Fruit fly (Drosophila melanogaster) whole organism, embryonic: ENCODE measurements around the gene CG16957.

Experiments
- Atf6 ChIP-seq: fragments of 200-800 bp; sonication (Bioruptor generic); IDR thresholded peaks from 2 replicates; pipeline ENCODE4 v1.3.6; 2022; ENCODE audit warnings: missing biosample characterization, missing genetic modification characterization
- CG10462 ChIP-seq: fragments of 200-800 bp; sonication (Bioruptor generic); optimal IDR thresholded peaks from 2 replicates; lab custom pipeline; 2016; ENCODE audit warnings: missing biosample characterization, missing genetic modification characterization
- CG10654 ChIP-seq: fragments of 200-800 bp; sonication (Bioruptor generic); optimal IDR thresholded peaks from 2 replicates; lab custom pipeline; 2016; ENCODE audit warnings: missing biosample characterization, missing genetic modification characterization
- CG10979 ChIP-seq: fragments of 200-800 bp; sonication (Bioruptor generic); optimal IDR thresholded peaks from 2 replicates; lab custom pipeline; 2018; ENCODE audit warnings: missing biosample characterization, mild to moderate bottlenecking, missing genetic modification characterization, moderate library complexity
- CG11247 ChIP-seq: fragments of 200-800 bp; sonication (Bioruptor generic); IDR thresholded peaks from 2 replicates; pipeline ENCODE4 v1.3.6; 2022; ENCODE audit warnings: missing biosample characterization, missing genetic modification characterization
- CG12391 ChIP-seq: fragments of 200-800 bp; sonication (Bioruptor generic); optimal IDR thresholded peaks from 3 replicates; lab custom pipeline; 2018; ENCODE audit warnings: missing biosample characterization, mild to moderate bottlenecking, missing genetic modification characterization, moderate library complexity
- CG15073 ChIP-seq: fragments of 200-800 bp; sonication (Bioruptor generic); optimal IDR thresholded peaks from 2 replicates; lab custom pipeline; 2016; ENCODE audit warnings: missing biosample characterization, missing genetic modification characterization
- CG16815 ChIP-seq: fragments of 200-800 bp; sonication (Bioruptor generic); optimal IDR thresholded peaks from 3 replicates; lab custom pipeline; 2017; ENCODE audit warnings: missing biosample characterization, mild to moderate bottlenecking, missing genetic modification characterization
- CG17385 ChIP-seq: fragments of 200-800 bp; sonication (Bioruptor generic); optimal IDR thresholded peaks from 3 replicates; lab custom pipeline; 2018; ENCODE audit warnings: missing biosample characterization, mild to moderate bottlenecking, missing genetic modification characterization
- CG2116 ChIP-seq: fragments of 200-800 bp; sonication (Bioruptor generic); optimal IDR thresholded peaks from 3 replicates; lab custom pipeline; 2018; ENCODE audit warnings: missing biosample characterization, mild to moderate bottlenecking, missing genetic modification characterization
- CG30020 ChIP-seq: fragments of 200-800 bp; optimal IDR thresholded peaks from 2 replicates; lab custom pipeline; 2019; ENCODE audit warnings: missing biosample characterization, mild to moderate bottlenecking, missing genetic modification characterization, moderate library complexity
- CG33557 ChIP-seq: fragments of 200-800 bp; sonication (Bioruptor generic); optimal IDR thresholded peaks from 2 replicates; lab custom pipeline; 2019; ENCODE audit warnings: missing biosample characterization, mild to moderate bottlenecking, missing genetic modification characterization, moderate library complexity
- CG3407 ChIP-seq: fragments of 200-800 bp; sonication (Bioruptor generic); optimal IDR thresholded peaks from 2 replicates; lab custom pipeline; 2018; ENCODE audit warnings: missing biosample characterization, mild to moderate bottlenecking, missing genetic modification characterization
- CG4617 ChIP-seq: fragments of 200-800 bp; sonication (Bioruptor generic); optimal IDR thresholded peaks from 3 replicates; lab custom pipeline; 2016; ENCODE audit warnings: missing biosample characterization, missing genetic modification characterization, borderline replicate concordance
- CG6683 ChIP-seq: fragments of 200-800 bp; sonication (Bioruptor generic); optimal IDR thresholded peaks from 2 replicates; lab custom pipeline; 2017; ENCODE audit warnings: missing biosample characterization, mild to moderate bottlenecking, missing genetic modification characterization, missing genetic modification reagents
- CG6813 ChIP-seq: fragments of 200-800 bp; sonication (Bioruptor generic); optimal IDR thresholded peaks from 2 replicates; lab custom pipeline; 2017; ENCODE audit warnings: missing biosample characterization, missing genetic modification characterization, mild to moderate bottlenecking, moderate library complexity, missing genetic modification reagents
- CG7928 ChIP-seq: fragments of 200-800 bp; sonication (Bioruptor generic); optimal IDR thresholded peaks from 2 replicates; lab custom pipeline; 2017; ENCODE audit warnings: missing biosample characterization, mild to moderate bottlenecking, missing genetic modification characterization
- CG8388 ChIP-seq: fragments of 200-800 bp; sonication (Bioruptor generic); optimal IDR thresholded peaks from 2 replicates; lab custom pipeline; 2019; ENCODE audit warnings: missing biosample characterization, mild to moderate bottlenecking, missing genetic modification characterization, moderate library complexity
- Camta ChIP-seq: fragments of 200-800 bp; sonication (Bioruptor generic); optimal IDR thresholded peaks from 2 replicates; lab custom pipeline; 2016; ENCODE audit warnings: missing biosample characterization, missing genetic modification characterization
- Dbx ChIP-seq: fragments of 200-800 bp; sonication (Bioruptor generic); IDR thresholded peaks from 3 replicates; pipeline ENCODE4 v1.3.6; 2022; ENCODE audit warnings: missing biosample characterization, missing genetic modification characterization
- Deaf1 ChIP-seq: fragments of 200-800 bp; optimal IDR thresholded peaks from 3 replicates; lab custom pipeline; 2019; ENCODE audit warnings: missing biosample characterization, mild to moderate bottlenecking, missing genetic modification characterization, moderate library complexity
- Dfd ChIP-seq, 2 experiments: fragments of >200 bp; optimal IDR thresholded peaks; 2 replicates each; lab custom pipeline; 2017; ENCODE audit warnings: missing biosample characterization in 2 of 2, missing genetic modification characterization in 2 of 2
- E2f1 ChIP-seq: fragments of 200-800 bp; sonication (Bioruptor generic); IDR thresholded peaks from 2 replicates; pipeline ENCODE4 v1.3.6; 2022; ENCODE audit warnings: missing biosample characterization, missing genetic modification characterization
- E2f2 ChIP-seq: fragments of 200-800 bp; sonication (Bioruptor generic); IDR thresholded peaks from 2 replicates; pipeline ENCODE4 v1.3.6; 2022; ENCODE audit warnings: missing biosample characterization, missing genetic modification characterization
- Elba2 ChIP-seq: fragments of 200-800 bp; sonication (Bioruptor generic); optimal IDR thresholded peaks from 3 replicates; lab custom pipeline; 2016; ENCODE audit warnings: missing biosample characterization, missing genetic modification characterization
- Gug ChIP-seq: fragments of 200-800 bp; sonication (Bioruptor generic); IDR thresholded peaks from 4 replicates; pipeline ENCODE4 v1.3.6; 2022; ENCODE audit warnings: missing biosample characterization, missing genetic modification characterization
- Hr78 ChIP-seq, 2 experiments: fragments of 200-800 bp in 1 of 2; fragments of >200 bp in 1 of 2; sonication (Bioruptor generic) in 1 of 2; optimal IDR thresholded peaks; 2 replicates each; lab custom pipeline; 2017 to 2019; ENCODE audit warnings: missing biosample characterization in 2 of 2, missing genetic modification characterization in 2 of 2, mild to moderate bottlenecking in 1 of 2, moderate library complexity in 1 of 2
- Meics ChIP-seq: fragments of 200-800 bp; sonication (Bioruptor generic); optimal IDR thresholded peaks from 2 replicates; lab custom pipeline; 2017; ENCODE audit warnings: missing biosample characterization, mild to moderate bottlenecking, missing genetic modification characterization
- NfI ChIP-seq: fragments of 200-800 bp; sonication (Bioruptor generic); optimal IDR thresholded peaks from 3 replicates; lab custom pipeline; 2018; ENCODE audit warnings: missing biosample characterization, mild to moderate bottlenecking, missing genetic modification characterization, moderate library complexity
- Oaz ChIP-seq: fragments of 200-800 bp; sonication (Bioruptor generic); IDR thresholded peaks from 2 replicates; pipeline ENCODE4 v1.3.6; 2022; ENCODE audit warnings: missing biosample characterization, missing genetic modification characterization
- Oli ChIP-seq: fragments of 200-800 bp; sonication (Bioruptor generic); optimal IDR thresholded peaks from 2 replicates; lab custom pipeline; 2018; ENCODE audit warnings: missing biosample characterization, mild to moderate bottlenecking, missing genetic modification characterization, moderate library complexity
- Ravus ChIP-seq: fragments of 200-800 bp; sonication (Bioruptor generic); IDR thresholded peaks from 2 replicates; pipeline ENCODE4 v1.3.6; 2022; ENCODE audit warnings: missing biosample characterization, missing genetic modification characterization
- Sry-δ ChIP-seq: fragments of 200-800 bp; sonication (Bioruptor generic); optimal IDR thresholded peaks from 2 replicates; lab custom pipeline; 2016; ENCODE audit warnings: missing biosample characterization, missing genetic modification characterization
- Tbp ChIP-seq: fragments of >200 bp; optimal IDR thresholded peaks from 2 replicates; lab custom pipeline; 2018; ENCODE audit warnings: missing biosample characterization, missing genetic modification characterization
- Vsx1 ChIP-seq: fragments of 200-800 bp; sonication (Bioruptor generic); optimal IDR thresholded peaks from 2 replicates; lab custom pipeline; 2017; ENCODE audit warnings: missing biosample characterization, mild to moderate bottlenecking, missing genetic modification characterization, missing genetic modification reagents
- crc ChIP-seq: fragments of 200-800 bp; sonication (Bioruptor generic); optimal IDR thresholded peaks from 2 replicates; lab custom pipeline; 2016; ENCODE audit warnings: missing biosample characterization, missing genetic modification characterization
- crol ChIP-seq: fragments of 200-800 bp; sonication (Bioruptor generic); IDR thresholded peaks from 2 replicates; pipeline ENCODE4 v1.3.6; 2022; ENCODE audit warnings: missing biosample characterization, missing genetic modification characterization
- dm ChIP-seq: fragments of 200-800 bp; sonication (Bioruptor generic); optimal IDR thresholded peaks from 3 replicates; lab custom pipeline; 2016; ENCODE audit warnings: missing biosample characterization, missing genetic modification characterization
- fd102C ChIP-seq: fragments of 200-800 bp; sonication (Bioruptor generic); optimal IDR thresholded peaks from 2 replicates; lab custom pipeline; 2018; ENCODE audit warnings: missing biosample characterization, mild to moderate bottlenecking, missing genetic modification characterization, moderate library complexity
- fru ChIP-seq: fragments of >200 bp; optimal IDR thresholded peaks from 2 replicates; lab custom pipeline; 2017
- gfzf ChIP-seq: fragments of 200-800 bp; sonication (Bioruptor generic); optimal IDR thresholded peaks from 2 replicates; lab custom pipeline; 2016; ENCODE audit warnings: missing biosample characterization, mild to moderate bottlenecking, missing genetic modification characterization, moderate library complexity
- ham ChIP-seq: fragments of 200-800 bp; sonication (Bioruptor generic); IDR thresholded peaks from 2 replicates; pipeline ENCODE4 v1.3.6; 2022; ENCODE audit warnings: missing biosample characterization, missing genetic modification characterization
- hkb ChIP-seq, 2 experiments: fragments of 200-800 bp in 1 of 2; fragments of >200 bp in 1 of 2; sonication (Bioruptor generic) in 1 of 2; IDR thresholded peaks in 1 of 2; optimal IDR thresholded peaks in 1 of 2; 2 replicates each; pipeline versions ENCODE4 v1.3.6 to Lab custom; 2017 to 2022; ENCODE audit warnings: missing biosample characterization in 1 of 2, missing genetic modification characterization in 1 of 2
- jigr1 ChIP-seq: fragments of 200-800 bp; sonication (Bioruptor generic); IDR thresholded peaks from 3 replicates; pipeline ENCODE4 v1.3.6; 2022; ENCODE audit warnings: missing biosample characterization, missing genetic modification characterization
- jumu ChIP-seq: fragments of 200-800 bp; sonication (Bioruptor generic); optimal IDR thresholded peaks from 3 replicates; lab custom pipeline; 2016; ENCODE audit warnings: missing biosample characterization, missing genetic modification characterization
- lilli ChIP-seq: fragments of 200-800 bp; sonication (Bioruptor generic); optimal IDR thresholded peaks from 3 replicates; lab custom pipeline; 2016; ENCODE audit warnings: missing biosample characterization, missing genetic modification characterization
- org-1 ChIP-seq: fragments of 200-800 bp; sonication (Bioruptor generic); optimal IDR thresholded peaks from 2 replicates; lab custom pipeline; 2017; ENCODE audit warnings: missing biosample characterization, missing genetic modification characterization
- pan ChIP-seq, 4 experiments: fragments of >200 bp in 3 of 4; fragments of 200-800 bp in 1 of 4; sonication (Bioruptor generic) in 1 of 4; optimal IDR thresholded peaks in 3 of 4; IDR thresholded peaks in 1 of 4; 2 replicates each; pipeline versions ENCODE4 v1.3.6 to Lab custom; 2017 to 2022; ENCODE audit warnings: missing biosample characterization in 2 of 4, missing genetic modification characterization in 2 of 4, mixed read lengths in 1 of 4

Gene CG16957

DNA sequence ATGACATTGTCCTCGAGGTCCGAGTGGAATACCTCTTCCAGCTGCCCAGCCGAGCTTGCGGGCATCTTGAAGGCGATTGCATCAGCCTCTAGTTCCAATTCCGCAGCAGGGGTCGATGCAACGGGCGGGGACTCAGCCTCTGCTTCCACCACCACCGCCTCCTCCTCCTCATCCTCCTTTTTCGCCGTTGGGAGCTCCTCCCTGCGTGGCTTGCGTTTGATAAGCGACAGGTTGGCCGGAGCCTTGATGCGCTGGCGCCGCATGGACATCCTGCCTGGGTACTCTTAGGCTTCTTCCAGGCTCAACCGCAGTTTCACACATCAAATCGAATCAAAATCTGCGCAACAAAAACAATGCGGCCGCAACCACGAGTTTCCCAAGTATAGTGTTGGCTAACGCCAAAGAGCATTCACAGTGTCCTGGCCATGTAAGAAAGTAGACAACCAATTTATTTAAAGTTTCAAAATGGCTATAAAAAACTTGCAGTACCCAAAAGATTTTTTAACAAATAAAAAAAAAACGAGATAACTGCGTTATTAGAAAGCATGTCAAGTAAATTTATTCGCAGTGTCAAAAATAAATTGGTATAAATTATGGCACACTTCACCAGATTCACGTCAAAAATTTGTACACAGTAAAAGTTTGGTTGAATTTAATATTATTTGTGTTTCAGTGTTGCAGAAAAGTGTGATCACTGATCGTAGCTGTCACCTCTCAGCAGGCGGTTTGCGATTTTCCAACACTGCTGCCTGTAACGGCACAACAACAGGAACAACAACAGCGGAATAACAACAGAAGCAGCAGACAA is 22.3 kb downstream of the CG16957 start, which contains the start of the genes Bdp1 and CG6565 (continued):
- TF ChIP-seq dm (GFP tag; lab: Kevin White, UChicago) (peak; percentile 99), Dbx (GFP tag; lab: Robert Waterston, UW) (peak; percentile 97), jigr1 (GFP tag; lab: Robert Waterston, UW) (peak; percentile 96), CG8388 (GFP tag; lab: Kevin White, UChicago) (peak; percentile 94), Deaf1 (tag; lab: Kevin White, UChicago) (peak; percentile 73), fd102C (peak; percentile 80), CG33557 (peak; percentile 96), org-1 (GFP tag; lab: Kevin White, UChicago) (peak; percentile 96), jumu (GFP tag; lab: Kevin White, UChicago) (peak; percentile 99), CG4617 (GFP tag; lab: Kevin White, UChicago) (peak; percentile 98), crc (peak; percentile 95), CG10979 (tag; lab: Kevin White, UChicago) (peak; percentile 94), Meics (GFP tag; lab: Kevin White, UChicago) (peak; percentile 96), Gug (GFP tag; lab: Robert Waterston, UW) (peak; percentile 98), Tbp (no peak), CG10654 (GFP tag; lab: Kevin White, UChicago) (peak; percentile 98), Camta (peak; percentile 99), CG12391 (peak; percentile 98), CG6813 (GFP tag; lab: Kevin White, UChicago) (peak; percentile 85), CG11247 (GFP tag; lab: Robert Waterston, UW) (peak; percentile 91), crol (peak; percentile 94), Sry-δ (peak; percentile 85), hkb (optimal IDR thresholded peaks at IDR 0.05; lab: Kevin White, UChicago) (peak; percentile 91), hkb (GFP tag; IDR thresholded peaks at IDR 0.05; lab: Robert Waterston, UW) (peak; percentile 93), lilli (peak; percentile 99), E2f1 (GFP tag; lab: Robert Waterston, UW) (peak; percentile 94), CG30020 (tag; lab: Kevin White, UChicago) (peak; percentile 84), Atf6 (GFP tag; lab: Robert Waterston, UW) (peak; percentile 96), Oli (tag; lab: Kevin White, UChicago) (peak; percentile 96), Dfd (GFP tag; optimal IDR thresholded peaks at IDR 0.05; lab: Kevin White, UChicago) (no peak), fru (no peak), CG6683 (peak; percentile 86), E2f2 (GFP tag; lab: Robert Waterston, UW) (peak; percentile 76), gfzf (peak; percentile 33), NfI (GFP tag; lab: Kevin White, UChicago) (peak; percentile 97), Vsx1 (GFP tag; lab: Kevin White, UChicago) (peak; percentile 87), Oaz (GFP tag; lab: Robert Waterston, UW) (peak; percentile 86), Hr78 (GFP tag; optimal IDR thresholded peaks at IDR 0.05; lab: Kevin White, UChicago) (no peak), CG16815 (peak; percentile 99), pan (optimal IDR thresholded peaks at IDR 0.05; lab: Kevin White, UChicago) (no peak), pan (GFP tag; optimal IDR thresholded peaks at IDR 0.05 in 1 of 2, IDR thresholded peaks at IDR 0.05 in 1 of 2) (peak in 1 of 2 experiments; percentile 92), CG15073 (peak; percentile 85), CG7928 (GFP tag; lab: Kevin White, UChicago) (peak; percentile 77), ham (peak; percentile 81), Ravus (GFP tag; lab: Robert Waterston, UW) (peak; percentile 78), CG10462 (GFP tag; lab: Kevin White, UChicago) (peak; percentile 98), CG3407 (peak; percentile 94), CG2116 (GFP tag; lab: Kevin White, UChicago) (peak; percentile 87), CG17385 (peak; percentile 93), Elba2 (GFP tag; lab: Kevin White, UChicago) (peak; percentile 92)
